Worm (Caenorhabditis elegans) whole organism, late embryonic: ENCODE results near the gene cec-1.

Experiments
- fkh-10 ChIP-seq: fragments of 150-350 bp; optimal IDR thresholded peaks from 2 replicates; lab custom pipeline; 2014; ENCODE audit warnings: missing biosample characterization, missing genetic modification reagents, missing genetic modification characterization
- madf-2 ChIP-seq: sonication (generic microtip); optimal IDR thresholded peaks from 2 replicates; lab custom pipeline; 2017; ENCODE audit warnings: missing genetic modification characterization, missing compliant biosample characterization
- nhr-11 ChIP-seq: fragments of 150-350 bp; optimal IDR thresholded peaks from 2 replicates; lab custom pipeline; 2014; ENCODE audit warnings: missing biosample characterization, missing genetic modification characterization
- pqm-1 ChIP-seq: sonication (generic microtip); optimal IDR thresholded peaks from 2 replicates; lab custom pipeline; 2016; ENCODE audit warnings: missing genetic modification characterization, missing compliant biosample characterization

- TF ChIP-seq madf-2 (tag; lab: Kevin White, UChicago) (no peak), nhr-11 (tag; lab: Kevin White, UChicago) (no peak), pqm-1 (tag; lab: Kevin White, UChicago) (no peak), fkh-10 (no peak)
Observed at ce11 chrIII:8473292-8473691, 47.2 kb downstream of the cec-1 start.
